Fruit fly (Drosophila melanogaster): ENCODE results near the gene CG17129.

DNA sequence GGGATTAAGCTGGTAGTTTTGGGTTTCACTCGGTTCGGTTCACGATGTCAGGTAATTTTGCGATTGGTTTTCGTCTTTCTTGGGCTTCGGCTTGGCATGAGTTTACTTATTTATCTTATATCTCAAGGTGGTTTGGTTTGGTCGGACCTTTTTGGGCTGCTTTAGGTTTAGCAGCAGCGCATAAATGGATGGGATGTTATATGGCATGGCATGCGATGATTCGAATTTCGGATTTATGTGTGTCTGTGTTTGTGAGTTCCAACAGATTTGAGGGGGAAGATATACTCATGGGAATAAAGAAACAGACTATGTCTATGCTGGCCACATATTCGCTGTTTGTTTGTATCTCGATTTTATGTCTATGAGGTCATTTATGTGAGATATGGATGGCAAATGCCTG, 17.6 kb upstream of the CG17129 start:
- TF ChIP-seq foxo (GFP tag; optimal IDR thresholded peaks at IDR 0.05) (no peak), br (GFP tag; optimal IDR thresholded peaks at IDR 0.05) (no peak), Myc (optimal IDR thresholded peaks at IDR 0.05) (no peak), woc (GFP tag; optimal IDR thresholded peaks at IDR 0.05) (no peak), pan (optimal IDR thresholded peaks at IDR 0.05) (no peak)
